Worm (Caenorhabditis elegans) whole organism, mixed stage, embryonic: ENCODE data around the gene nspg-11.

Experiments
- M03D4.4 ChIP-seq: sonication (generic microtip); optimal IDR thresholded peaks from 2 replicates; lab custom pipeline; 2017; ENCODE audit warnings: mild to moderate bottlenecking, missing genetic modification characterization, missing compliant biosample characterization
- bed-3 ChIP-seq: fragments of 200-800 bp; sonication (Bioruptor generic); optimal IDR thresholded peaks from 3 replicates; lab custom pipeline; 2018; ENCODE audit warnings: mild to moderate bottlenecking, missing genetic modification characterization, moderate library complexity, missing compliant biosample characterization
- blmp-1 ChIP-seq: fragments of 150-350 bp; optimal IDR thresholded peaks from 2 replicates; lab custom pipeline; 2014; ENCODE audit warnings: missing biosample characterization, missing genetic modification characterization
- ceh-39 ChIP-seq: fragments of 150-350 bp; optimal IDR thresholded peaks from 2 replicates; lab custom pipeline; 2014; ENCODE audit warnings: missing biosample characterization, missing genetic modification characterization
- ceh-83 ChIP-seq: fragments of 200-800 bp; sonication (Bioruptor generic); optimal IDR thresholded peaks from 2 replicates; lab custom pipeline; 2018; ENCODE audit warnings: mild to moderate bottlenecking, missing genetic modification characterization, missing compliant biosample characterization
- cnd-1 ChIP-seq: fragments of 200-800 bp; sonication (Bioruptor generic); optimal IDR thresholded peaks from 2 replicates; lab custom pipeline; 2018; ENCODE audit warnings: mild to moderate bottlenecking, missing genetic modification characterization, missing compliant biosample characterization
- elt-1 ChIP-seq: sonication (generic microtip); optimal IDR thresholded peaks from 2 replicates; lab custom pipeline; 2017; ENCODE audit warnings: missing genetic modification characterization, mild to moderate bottlenecking, missing compliant biosample characterization, antibody characterized with exemption, moderate library complexity, borderline replicate concordance; ENCODE audit not compliant: insufficient read depth
- flh-1 ChIP-seq: fragments of 200-800 bp; sonication (Bioruptor generic); optimal IDR thresholded peaks from 2 replicates; lab custom pipeline; 2018; ENCODE audit warnings: mild to moderate bottlenecking, missing genetic modification characterization, moderate library complexity, missing compliant biosample characterization
- hlh-1 ChIP-seq: fragments of 150-350 bp; optimal IDR thresholded peaks from 2 replicates; lab custom pipeline; 2014; ENCODE audit warnings: missing biosample characterization, missing genetic modification reagents, missing genetic modification characterization
- lin-13 ChIP-seq: fragments of 150-350 bp; optimal IDR thresholded peaks from 2 replicates; lab custom pipeline; 2014; ENCODE audit warnings: missing biosample characterization, missing genetic modification characterization
- lin-32 ChIP-seq: fragments of 200-800 bp; sonication (Bioruptor generic); optimal IDR thresholded peaks from 2 replicates; lab custom pipeline; 2018; ENCODE audit warnings: mild to moderate bottlenecking, missing genetic modification characterization, missing compliant biosample characterization
- lsy-2 ChIP-seq: fragments of 150-350 bp; optimal IDR thresholded peaks from 2 replicates; lab custom pipeline; 2014; ENCODE audit warnings: missing biosample characterization, missing genetic modification characterization
- mab-5 ChIP-seq: fragments of 150-350 bp; optimal IDR thresholded peaks from 2 replicates; lab custom pipeline; 2014; ENCODE audit warnings: missing biosample characterization, missing genetic modification characterization
- mep-1 ChIP-seq: fragments of 150-350 bp; optimal IDR thresholded peaks from 2 replicates; lab custom pipeline; 2017; ENCODE audit warnings: missing biosample characterization, missing genetic modification reagents, missing genetic modification characterization, inconsistent platforms
- mls-2 ChIP-seq: sonication (generic microtip); optimal IDR thresholded peaks from 2 replicates; lab custom pipeline; 2016; ENCODE audit warnings: mild to moderate bottlenecking, missing genetic modification characterization, moderate library complexity, missing compliant biosample characterization
- nhr-12 ChIP-seq: fragments of 150-350 bp; optimal IDR thresholded peaks from 2 replicates; lab custom pipeline; 2014; ENCODE audit warnings: missing biosample characterization, missing genetic modification characterization
- nhr-237 ChIP-seq: fragments of 150-350 bp; optimal IDR thresholded peaks from 2 replicates; lab custom pipeline; 2014; ENCODE audit warnings: missing biosample characterization, missing genetic modification characterization
- nhr-28 ChIP-seq: fragments of 150-350 bp; optimal IDR thresholded peaks from 2 replicates; lab custom pipeline; 2014; ENCODE audit warnings: missing biosample characterization, missing genetic modification characterization
- pha-4 ChIP-seq: fragments of 150-350 bp; optimal IDR thresholded peaks from 2 replicates; lab custom pipeline; 2018; ENCODE audit warnings: missing biosample characterization, missing genetic modification reagents, missing genetic modification characterization
- sem-2 ChIP-seq: fragments of 200-800 bp; sonication (Bioruptor generic); optimal IDR thresholded peaks from 2 replicates; lab custom pipeline; 2018; ENCODE audit warnings: mild to moderate bottlenecking, missing genetic modification characterization, missing compliant biosample characterization
- snpc-4 ChIP-seq: fragments of 150-350 bp; optimal IDR thresholded peaks from 2 replicates; lab custom pipeline; 2014; ENCODE audit warnings: missing biosample characterization, missing genetic modification characterization
- sptf-1 ChIP-seq: sonication (generic microtip); optimal IDR thresholded peaks from 2 replicates; lab custom pipeline; 2017; ENCODE audit warnings: mild to moderate bottlenecking, missing genetic modification characterization, moderate library complexity, missing compliant biosample characterization
- tbx-8 ChIP-seq: fragments of 200-800 bp; sonication (Bioruptor generic); optimal IDR thresholded peaks from 2 replicates; lab custom pipeline; 2018; ENCODE audit warnings: mild to moderate bottlenecking, missing genetic modification characterization, moderate library complexity, missing compliant biosample characterization
- unc-120 ChIP-seq: sonication (generic microtip); optimal IDR thresholded peaks from 2 replicates; lab custom pipeline; 2017; ENCODE audit warnings: missing genetic modification characterization, missing compliant biosample characterization; ENCODE audit not compliant: poor library complexity, severe bottlenecking
- unc-39 ChIP-seq: fragments of 150-350 bp; optimal IDR thresholded peaks from 2 replicates; lab custom pipeline; 2014; ENCODE audit warnings: missing biosample characterization, missing genetic modification characterization
- unc-62 ChIP-seq: fragments of 150-350 bp; optimal IDR thresholded peaks from 2 replicates; lab custom pipeline; 2014; ENCODE audit warnings: missing biosample characterization, missing genetic modification reagents, missing genetic modification characterization
- zip-8 ChIP-seq: fragments of 150-350 bp; optimal IDR thresholded peaks from 2 replicates; lab custom pipeline; 2014; ENCODE audit warnings: missing biosample characterization, missing genetic modification characterization
- ztf-11 ChIP-seq: fragments of 150-350 bp; optimal IDR thresholded peaks from 2 replicates; lab custom pipeline; 2014; ENCODE audit warnings: missing biosample characterization, missing genetic modification characterization

Gene nspg-11

ce11 chrIV:9322489-9322888 is 1.4 kb downstream of the nspg-11 start:
- no peak for TF ChIP-seq flh-1
- no peak for TF ChIP-seq mls-2 (tag; lab: Kevin White, UChicago)
- no peak for TF ChIP-seq mep-1 (tag; lab: Kevin White, UChicago)
- no peak for TF ChIP-seq bed-3 (GFP tag; lab: Kevin White, UChicago)
- no peak for TF ChIP-seq zip-8
- no peak for TF ChIP-seq sptf-1 (tag; lab: Kevin White, UChicago)
- no peak for TF ChIP-seq cnd-1 (tag; lab: Kevin White, UChicago)

- TF ChIP-seq ceh-39 (tag; lab: Kevin White, UChicago) = peak; percentile 33
- TF ChIP-seq M03D4.4 = no peak
- peak; percentile 10 for TF ChIP-seq nhr-237 (tag; lab: Kevin White, UChicago)
- TF ChIP-seq nhr-28 (tag; lab: Kevin White, UChicago) = no peak
- TF ChIP-seq unc-39 (tag; lab: Kevin White, UChicago) = no peak
- no peak for TF ChIP-seq pha-4 (tag; lab: Kevin White, UChicago)
- no peak for TF ChIP-seq bed-3 (GFP tag; lab: Kevin White, UChicago)
- no peak for TF ChIP-seq snpc-4 (tag; lab: Kevin White, UChicago)
- TF ChIP-seq unc-120 (tag; lab: Kevin White, UChicago) = peak; percentile 1
- no peak for TF ChIP-seq sptf-1 (tag; lab: Kevin White, UChicago)
- no peak for TF ChIP-seq zip-8
- TF ChIP-seq ztf-11 = no peak
- no peak for TF ChIP-seq blmp-1 (tag; lab: Kevin White, UChicago)
- no peak for TF ChIP-seq lin-32 (GFP tag; lab: Kevin White, UChicago)
- TF ChIP-seq mls-2 (tag; lab: Kevin White, UChicago) = no peak
- TF ChIP-seq elt-1 = no peak
- TF ChIP-seq mab-5 = no peak
- no peak for TF ChIP-seq hlh-1 (tag; lab: Kevin White, UChicago)
- TF ChIP-seq, all 35 proteins: peak for 3
These were observed 2.6 kb downstream of the nspg-11 start, which contains the start of the genes F49C12.12 and vha-17 for ce11 chrIV:9321039-9321851. TSS of gene F49C12.12 (minus strand) at chrIV:9321089. TSS of gene vha-17 (plus strand) at chrIV:9321801.

- TF ChIP-seq lsy-2 (tag; lab: Kevin White, UChicago) = no peak
- no peak for TF ChIP-seq mab-5
- no peak for TF ChIP-seq unc-120 (tag; lab: Kevin White, UChicago)
- TF ChIP-seq tbx-8 (GFP tag; lab: Kevin White, UChicago) = no peak
- no peak for TF ChIP-seq lin-13
- TF ChIP-seq, all 35 proteins: peak for 0
These were observed 3.9 kb downstream of the nspg-11 start for ce11 chrIV:9320023-9320422.

ce11 chrIV:9319080-9319479 is 4.8 kb downstream of the nspg-11 start, which contains the start of the genes F49C12.11 and nemt-1:
TSS of gene F49C12.11 (plus strand) at chrIV:9319380.
TSS of gene nemt-1 (minus strand) at chrIV:9319439.
- TF ChIP-seq cnd-1 (tag; lab: Kevin White, UChicago) (no peak), ceh-83 (GFP tag; lab: Kevin White, UChicago) (no peak), mab-5 (no peak), lin-32 (GFP tag; lab: Kevin White, UChicago) (no peak), unc-62 (GFP tag; lab: Kevin White, UChicago) (no peak), sem-2 (GFP tag; lab: Kevin White, UChicago) (no peak), zip-8 (no peak), hlh-1 (tag; lab: Kevin White, UChicago) (no peak), lsy-2 (tag; lab: Kevin White, UChicago) (no peak), mls-2 (tag; lab: Kevin White, UChicago) (no peak), nhr-12 (no peak), unc-39 (tag; lab: Kevin White, UChicago) (no peak), pha-4 (tag; lab: Kevin White, UChicago) (no peak), mep-1 (tag; lab: Kevin White, UChicago) (no peak), nhr-237 (tag; lab: Kevin White, UChicago) (no peak), lin-13 (no peak), snpc-4 (tag; lab: Kevin White, UChicago) (no peak), ceh-39 (tag; lab: Kevin White, UChicago) (no peak), flh-1 (no peak)
- TF ChIP-seq, all 35 proteins: peak for 0

ce11 chrIV:9318147-9318546 is 5.7 kb downstream of the nspg-11 start:
- no peak for TF ChIP-seq sem-2 (GFP tag; lab: Kevin White, UChicago)
- TF ChIP-seq mab-5 = no peak
- no peak for TF ChIP-seq unc-62 (GFP tag; lab: Kevin White, UChicago)
- no peak for TF ChIP-seq unc-120 (tag; lab: Kevin White, UChicago)
- TF ChIP-seq pha-4 (tag; lab: Kevin White, UChicago) = no peak
